Worm (Caenorhabditis elegans): ENCODE data around the gene T14B4.19.

ce11 chrII:6701497-6701896 is 11.2 kb downstream of the T14B4.19 start, which contains the start of gene C18H9.6:
- TF ChIP-seq zip-8 (tag; optimal IDR thresholded peaks at IDR 0.05) (no peak), unc-62 (GFP tag; optimal IDR thresholded peaks at IDR 0.05) (no peak)

Data from whole organism, mixed stage, embryonic.